Fruit fly (Drosophila melanogaster) whole organism, pupa: ENCODE measurements around the gene CG2839.

Experiments used
- CG10348 ChIP-seq: fragments of 200-800 bp; sonication (Bioruptor generic); IDR thresholded peaks from 2 replicates; pipeline ENCODE4 v1.3.6; 2022; ENCODE audit warnings: missing biosample characterization, missing genetic modification characterization
- CG12605 ChIP-seq: fragments of 200-800 bp; sonication (Bioruptor generic); IDR thresholded peaks from 2 replicates; pipeline ENCODE4 v1.3.6; 2022; ENCODE audit warnings: missing biosample characterization, missing genetic modification characterization
- CG13204 ChIP-seq: fragments of 200-800 bp; sonication (Bioruptor generic); optimal IDR thresholded peaks from 2 replicates; lab custom pipeline; 2018; ENCODE audit warnings: missing biosample characterization, mild to moderate bottlenecking, missing genetic modification characterization, moderate library complexity
- CG14655 ChIP-seq: fragments of 200-800 bp; sonication (Bioruptor generic); optimal IDR thresholded peaks from 3 replicates; lab custom pipeline; 2017; ENCODE audit warnings: mild to moderate bottlenecking, missing biosample characterization, missing genetic modification reagents, missing genetic modification characterization
- CG15710 ChIP-seq: fragments of 200-800 bp; sonication (Bioruptor generic); optimal IDR thresholded peaks from 2 replicates; lab custom pipeline; 2018; ENCODE audit warnings: missing biosample characterization, mild to moderate bottlenecking, missing genetic modification characterization, moderate library complexity
- CG17806 ChIP-seq: fragments of 200-800 bp; sonication (Bioruptor generic); optimal IDR thresholded peaks from 2 replicates; lab custom pipeline; 2018; ENCODE audit warnings: missing biosample characterization, mild to moderate bottlenecking, missing genetic modification characterization, moderate library complexity
- CG32121 ChIP-seq: fragments of 200-800 bp; sonication (Bioruptor generic); IDR thresholded peaks from 2 replicates; pipeline ENCODE4 v1.3.6; 2022; ENCODE audit warnings: missing biosample characterization, missing genetic modification characterization
- CG34367 ChIP-seq: fragments of 200-800 bp; sonication (Bioruptor generic); optimal IDR thresholded peaks from 2 replicates; lab custom pipeline; 2018; ENCODE audit warnings: missing biosample characterization, mild to moderate bottlenecking, missing genetic modification characterization
- CG4496 ChIP-seq: fragments of 200-800 bp; sonication (Bioruptor generic); IDR thresholded peaks from 3 replicates; pipeline ENCODE4 v1.3.6; 2022; ENCODE audit warnings: missing biosample characterization, missing genetic modification characterization
- CG8159 ChIP-seq: fragments of 200-800 bp; sonication (Bioruptor generic); optimal IDR thresholded peaks from 3 replicates; lab custom pipeline; 2018; ENCODE audit warnings: missing biosample characterization, mild to moderate bottlenecking, missing genetic modification characterization, moderate library complexity
- CG8301 ChIP-seq: fragments of 200-800 bp; sonication (Bioruptor generic); optimal IDR thresholded peaks from 2 replicates; lab custom pipeline; 2018; ENCODE audit warnings: missing biosample characterization, mild to moderate bottlenecking, missing genetic modification characterization
- CG9948 ChIP-seq: fragments of 200-800 bp; sonication (Bioruptor generic); optimal IDR thresholded peaks from 2 replicates; lab custom pipeline; 2018; ENCODE audit warnings: missing biosample characterization, mild to moderate bottlenecking, missing genetic modification characterization, moderate library complexity
- D1 ChIP-seq: fragments of 200-800 bp; sonication (Bioruptor generic); optimal IDR thresholded peaks from 2 replicates; lab custom pipeline; 2018; ENCODE audit warnings: missing biosample characterization, mild to moderate bottlenecking, missing genetic modification characterization, moderate library complexity
- EcR ChIP-seq: fragments of 200-800 bp; sonication (Bioruptor generic); optimal IDR thresholded peaks from 3 replicates; lab custom pipeline; 2019; ENCODE audit warnings: missing biosample characterization, missing genetic modification characterization, mild to moderate bottlenecking, moderate library complexity, missing genetic modification reagents
- Ets98B ChIP-seq: fragments of 200-800 bp; sonication (Bioruptor generic); IDR thresholded peaks from 2 replicates; pipeline ENCODE4 v1.3.6; 2022; ENCODE audit warnings: missing biosample characterization, missing genetic modification characterization
- Pif1A ChIP-seq: fragments of 200-800 bp; sonication (Bioruptor generic); optimal IDR thresholded peaks from 3 replicates; lab custom pipeline; 2016; ENCODE audit warnings: missing biosample characterization, missing genetic modification characterization
- Pif1B ChIP-seq: fragments of 200-800 bp; sonication (Bioruptor generic); optimal IDR thresholded peaks from 3 replicates; lab custom pipeline; 2016; ENCODE audit warnings: missing biosample characterization, missing genetic modification characterization
- Snoo ChIP-seq: fragments of 200-800 bp; sonication (Bioruptor generic); optimal IDR thresholded peaks from 3 replicates; lab custom pipeline; 2017; ENCODE audit warnings: missing biosample characterization, mild to moderate bottlenecking, missing genetic modification characterization, inconsistent platforms
- fd96Ca ChIP-seq: fragments of 200-800 bp; sonication (Bioruptor generic); IDR thresholded peaks from 3 replicates; pipeline ENCODE4 v1.3.6; 2022; ENCODE audit warnings: missing biosample characterization, missing genetic modification characterization
- gl ChIP-seq: fragments of 200-800 bp; sonication (Bioruptor generic); optimal IDR thresholded peaks from 2 replicates; lab custom pipeline; 2018; ENCODE audit warnings: missing biosample characterization, mild to moderate bottlenecking, missing genetic modification characterization
- rn ChIP-seq: fragments of 200-800 bp; sonication (Bioruptor generic); IDR thresholded peaks from 2 replicates; pipeline ENCODE4 v1.3.6; 2022; ENCODE audit warnings: missing biosample characterization, missing genetic modification characterization

CG2839 gene

dm6 chr2L:606952-607351 lies 18.5 kb upstream of the CG2839 start:
- TF ChIP-seq CG34367 (peak; percentile 35), Pif1A (peak; percentile 45), CG15710 (peak; percentile 25), CG9948 (tag; lab: Kevin White, UChicago) (peak; percentile 38), CG8301 (peak; percentile 24), Pif1B (GFP tag; lab: Kevin White, UChicago) (peak; percentile 19), CG17806 (tag; lab: Kevin White, UChicago) (peak; percentile 50), Ets98B (no peak), gl (no peak), CG14655 (GFP tag; lab: Kevin White, UChicago) (peak; percentile 50), EcR (GFP tag; lab: Kevin White, UChicago) (no peak), CG8159 (tag; lab: Kevin White, UChicago) (peak; percentile 41), rn (GFP tag; lab: Robert Waterston, UW) (no peak), fd96Ca (GFP tag; lab: Robert Waterston, UW) (no peak)

dm6 chr2L:608143-608542 lies 17.3 kb upstream of the CG2839 start:
- peak; percentile 59 for TF ChIP-seq CG12605 (GFP tag; lab: Robert Waterston, UW)
- TF ChIP-seq CG15710, result peak; percentile 81
- TF ChIP-seq Pif1A, result peak; percentile 69
- TF ChIP-seq rn (GFP tag; lab: Robert Waterston, UW), result no peak
- peak; percentile 82 for TF ChIP-seq CG4496
- peak; percentile 79 for TF ChIP-seq fd96Ca (GFP tag; lab: Robert Waterston, UW)
- TF ChIP-seq CG32121, result peak; percentile 52; the same call in 1 of the 2 replicates
- TF ChIP-seq CG8301, result peak; percentile 80
- TF ChIP-seq CG9948 (tag; lab: Kevin White, UChicago), result peak; percentile 74
- TF ChIP-seq Ets98B, result peak; percentile 71
- peak; percentile 79 for TF ChIP-seq CG34367
- peak; percentile 32 for TF ChIP-seq gl
- no peak for TF ChIP-seq Snoo (tag; lab: Kevin White, UChicago)
- peak; percentile 72 for TF ChIP-seq CG8159 (tag; lab: Kevin White, UChicago)
- no peak for TF ChIP-seq D1
- TF ChIP-seq CG10348 (GFP tag; lab: Robert Waterston, UW), result no peak
- peak; percentile 84 for TF ChIP-seq CG14655 (GFP tag; lab: Kevin White, UChicago)
- peak; percentile 60 for TF ChIP-seq Pif1B (GFP tag; lab: Kevin White, UChicago)
- TF ChIP-seq EcR (GFP tag; lab: Kevin White, UChicago), result no peak
- TF ChIP-seq CG13204 (GFP tag; lab: Kevin White, UChicago), result peak; percentile 59
- TF ChIP-seq CG17806 (tag; lab: Kevin White, UChicago), result peak; percentile 75

dm6 chr2L:609497-609896 lies 16.0 kb upstream of the CG2839 start:
- TF ChIP-seq CG14655 (GFP tag; lab: Kevin White, UChicago) (peak; percentile 70), Ets98B (peak; percentile 31; the same call in 1 of the 2 replicates), CG34367 (peak; percentile 72), fd96Ca (GFP tag; lab: Robert Waterston, UW) (peak; percentile 61), CG9948 (tag; lab: Kevin White, UChicago) (peak; percentile 76), CG12605 (GFP tag; lab: Robert Waterston, UW) (peak; percentile 19; the same call in 1 of the 2 replicates), CG8159 (tag; lab: Kevin White, UChicago) (peak; percentile 76), CG4496 (peak; percentile 60; the same call in 1 of the 3 replicates), Pif1B (GFP tag; lab: Kevin White, UChicago) (peak; percentile 70), Pif1A (peak; percentile 68), CG15710 (peak; percentile 68), D1 (no peak), CG10348 (GFP tag; lab: Robert Waterston, UW) (no peak), CG13204 (GFP tag; lab: Kevin White, UChicago) (no peak), Snoo (tag; lab: Kevin White, UChicago) (no peak), CG17806 (tag; lab: Kevin White, UChicago) (peak; percentile 75), EcR (GFP tag; lab: Kevin White, UChicago) (no peak), rn (GFP tag; lab: Robert Waterston, UW) (no peak), gl (peak; percentile 33), CG32121 (no peak), CG8301 (peak; percentile 63)

- TF ChIP-seq D1 (no peak), CG10348 (GFP tag; lab: Robert Waterston, UW) (no peak), CG15710 (peak; percentile 80), rn (GFP tag; lab: Robert Waterston, UW) (no peak), Ets98B (no peak), Pif1B (GFP tag; lab: Kevin White, UChicago) (peak; percentile 28), CG17806 (tag; lab: Kevin White, UChicago) (peak; percentile 32), CG34367 (peak; percentile 43), Pif1A (no peak), CG14655 (GFP tag; lab: Kevin White, UChicago) (peak; percentile 5), gl (no peak), CG4496 (no peak), CG8159 (tag; lab: Kevin White, UChicago) (peak; percentile 62), CG13204 (GFP tag; lab: Kevin White, UChicago) (no peak), EcR (GFP tag; lab: Kevin White, UChicago) (no peak), CG32121 (no peak), fd96Ca (GFP tag; lab: Robert Waterston, UW) (no peak), CG9948 (tag; lab: Kevin White, UChicago) (peak; percentile 47), Snoo (tag; lab: Kevin White, UChicago) (no peak), CG12605 (GFP tag; lab: Robert Waterston, UW) (no peak), CG8301 (no peak)
Measured at dm6 chr2L:612778-613177, 12.7 kb upstream of the CG2839 start.

dm6 chr2L:615023-615422 lies 10.4 kb upstream of the CG2839 start:
- no peak for TF ChIP-seq CG8159 (tag; lab: Kevin White, UChicago)
- TF ChIP-seq CG14655 (GFP tag; lab: Kevin White, UChicago), result no peak
- no peak for TF ChIP-seq Snoo (tag; lab: Kevin White, UChicago)
- TF ChIP-seq CG17806 (tag; lab: Kevin White, UChicago), result no peak
- no peak for TF ChIP-seq CG10348 (GFP tag; lab: Robert Waterston, UW)
- no peak for TF ChIP-seq CG34367
- TF ChIP-seq CG32121, result no peak
- TF ChIP-seq D1, result no peak
- TF ChIP-seq CG4496, result no peak
- TF ChIP-seq CG15710, result no peak
- TF ChIP-seq EcR (GFP tag; lab: Kevin White, UChicago), result no peak
- no peak for TF ChIP-seq CG13204 (GFP tag; lab: Kevin White, UChicago)
- no peak for TF ChIP-seq fd96Ca (GFP tag; lab: Robert Waterston, UW)
- TF ChIP-seq Pif1B (GFP tag; lab: Kevin White, UChicago), result no peak
- TF ChIP-seq Ets98B, result no peak
- TF ChIP-seq CG8301, result no peak
